Worm (Caenorhabditis elegans) whole organism, L4/young adult: ENCODE results near the gene F31F7.2.

Experiments used
- W03F9.2 ChIP-seq: fragments of 150-350 bp; optimal IDR thresholded peaks from 2 replicates; lab custom pipeline; 2014; ENCODE audit warnings: missing biosample characterization, missing genetic modification characterization
- him-1 ChIP-seq: sonication (generic microtip); optimal IDR thresholded peaks from 2 replicates; lab custom pipeline; 2016; ENCODE audit warnings: missing genotype, missing genetic modification reagents, missing genetic modification characterization, missing compliant biosample characterization

ce11 chrV:6230629-6231229, 39.9 kb upstream of the F31F7.2 start:
- TF ChIP-seq him-1 (tag; lab: Kevin White, UChicago) = no peak
- TF ChIP-seq W03F9.2 (tag; lab: Kevin White, UChicago) = no peak
